Fruit fly (Drosophila melanogaster): ENCODE measurements around the gene GatB.

dm6 chr3R:24113070-24113385 is 17.0 kb downstream of the GatB start, which contains the start of gene Root:
- TF ChIP-seq EcR (GFP tag; optimal IDR thresholded peaks at IDR 0.05) (no peak), CG8301 (tag; optimal IDR thresholded peaks at IDR 0.05) (no peak), D1 (tag; optimal IDR thresholded peaks at IDR 0.05) (no peak), Pif1A (GFP tag; optimal IDR thresholded peaks at IDR 0.05) (no peak), CG4496 (GFP tag; IDR thresholded peaks at IDR 0.05) (no peak), CG34367 (tag; optimal IDR thresholded peaks at IDR 0.05) (no peak), CG10348 (GFP tag; IDR thresholded peaks at IDR 0.05) (no peak)

Measured in whole organism, pupa.